Worm (Caenorhabditis elegans) whole organism, late embryonic: Measurements from ENCODE around the gene T23G4.127.

ENCODE experiments used
- K09A11.1 ChIP-seq: sonication (generic microtip); optimal IDR thresholded peaks from 2 replicates; lab custom pipeline; 2017; ENCODE audit warnings: antibody characterized with exemption, mild to moderate bottlenecking, missing genetic modification characterization, missing compliant biosample characterization; ENCODE audit not compliant: insufficient read depth
- ama-1 ChIP-seq: fragments of 150-350 bp; optimal IDR thresholded peaks from 2 replicates; lab custom pipeline; 2014
- che-1 ChIP-seq: sonication (generic microtip); optimal IDR thresholded peaks from 2 replicates; lab custom pipeline; 2016; ENCODE audit warnings: mild to moderate bottlenecking, missing genetic modification characterization, missing compliant biosample characterization
- fax-1 ChIP-seq: sonication (generic microtip); optimal IDR thresholded peaks from 2 replicates; lab custom pipeline; 2016; ENCODE audit warnings: missing genotype, missing genetic modification characterization, missing compliant biosample characterization
- hlh-30 ChIP-seq: sonication (generic microtip); optimal IDR thresholded peaks from 2 replicates; lab custom pipeline; 2017; ENCODE audit warnings: antibody characterized with exemption, missing genetic modification characterization, missing compliant biosample characterization; ENCODE audit not compliant: insufficient read depth
- mec-3 ChIP-seq: sonication (generic microtip); optimal IDR thresholded peaks from 2 replicates; lab custom pipeline; 2016; ENCODE audit warnings: borderline replicate concordance, missing genetic modification characterization, missing compliant biosample characterization
- nfya-1 ChIP-seq: sonication (generic microtip); optimal IDR thresholded peaks from 2 replicates; lab custom pipeline; 2017; ENCODE audit warnings: missing genetic modification characterization, mild to moderate bottlenecking, missing compliant biosample characterization, antibody characterized with exemption, moderate library complexity
- pag-3 ChIP-seq: sonication (generic microtip); optimal IDR thresholded peaks from 2 replicates; lab custom pipeline; 2016; ENCODE audit warnings: missing compliant biosample characterization, missing genetic modification characterization, borderline replicate concordance
- pros-1 ChIP-seq: fragments of 150-350 bp; optimal IDR thresholded peaks from 2 replicates; lab custom pipeline; 2014; ENCODE audit warnings: missing biosample characterization, missing genetic modification reagents, missing genetic modification characterization
- sox-4 ChIP-seq: sonication (generic microtip); optimal IDR thresholded peaks from 2 replicates; lab custom pipeline; 2017; ENCODE audit warnings: mild to moderate bottlenecking, missing genetic modification characterization, inconsistent platforms, missing compliant biosample characterization
- unc-42 ChIP-seq: sonication (generic microtip); optimal IDR thresholded peaks from 2 replicates; lab custom pipeline; 2016; ENCODE audit warnings: missing genotype, missing genetic modification characterization, missing compliant biosample characterization
- unc-55 ChIP-seq: sonication (generic microtip); optimal IDR thresholded peaks from 2 replicates; lab custom pipeline; 2017; ENCODE audit warnings: missing biosample characterization, missing genetic modification reagents, missing genetic modification characterization

DNA sequence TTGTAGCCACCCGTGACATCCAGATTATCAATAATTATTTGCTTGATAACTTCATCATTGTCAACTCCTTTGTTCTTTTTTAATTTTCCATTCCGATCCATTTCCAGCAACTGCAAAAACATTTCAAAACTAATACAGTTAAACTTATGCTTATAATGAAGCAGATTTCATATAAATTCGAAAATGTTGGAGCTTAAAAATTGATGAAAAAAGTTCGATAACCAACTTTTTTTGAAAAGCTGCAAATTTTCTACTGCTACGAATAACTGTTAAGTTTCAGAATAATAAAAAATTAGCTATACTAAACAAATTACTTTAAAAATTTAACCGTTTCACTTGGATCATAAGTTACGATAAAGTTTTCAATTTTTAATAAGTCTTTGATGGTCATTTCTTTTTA, 17.8 kb upstream of the T23G4.127 start, which contains the start of gene C47A4.1:
- no peak for TF ChIP-seq sox-4
- TF ChIP-seq pag-3 (tag; lab: Kevin White, UChicago): no peak
- no peak for TF ChIP-seq ama-1 (lab: Kevin White, UChicago)
- TF ChIP-seq K09A11.1 (tag; lab: Kevin White, UChicago): no peak
- no peak for TF ChIP-seq unc-42 (tag; lab: Kevin White, UChicago)
- TF ChIP-seq nfya-1 (tag; lab: Kevin White, UChicago): no peak
- TF ChIP-seq mec-3 (tag; lab: Kevin White, UChicago): no peak
- no peak for TF ChIP-seq fax-1
- no peak for TF ChIP-seq pros-1
- no peak for TF ChIP-seq hlh-30 (tag; lab: Kevin White, UChicago)
- no peak for TF ChIP-seq che-1 (tag; lab: Kevin White, UChicago)
- TF ChIP-seq unc-55 (GFP tag; lab: Kevin White, UChicago): no peak
